Worm (Caenorhabditis elegans) whole organism, late embryonic: Measurements from ENCODE around the gene dur-1.
A peak's percentile ranks its signal among the peaks of the same experiment; 100 is the strongest.

Experiments
- K02D7.2 ChIP-seq: sonication (generic microtip); optimal IDR thresholded peaks from 2 replicates; lab custom pipeline; 2017; ENCODE audit warnings: mild to moderate bottlenecking, missing genetic modification characterization, missing compliant biosample characterization
- Y22D7AL.16 ChIP-seq: sonication (generic microtip); optimal IDR thresholded peaks from 2 replicates; lab custom pipeline; 2016; ENCODE audit warnings: missing genetic modification characterization, missing compliant biosample characterization
- ahr-1 ChIP-seq: sonication (generic microtip); optimal IDR thresholded peaks from 2 replicates; lab custom pipeline; 2016; ENCODE audit warnings: missing genetic modification characterization, missing compliant biosample characterization
- ama-1 ChIP-seq: fragments of 150-350 bp; optimal IDR thresholded peaks from 2 replicates; lab custom pipeline; 2014
- ceh-18 ChIP-seq: sonication (generic microtip); optimal IDR thresholded peaks from 2 replicates; lab custom pipeline; 2016; ENCODE audit warnings: missing genetic modification characterization, missing compliant biosample characterization
- ceh-19 ChIP-seq: fragments of 200-800 bp; sonication (Bioruptor generic); optimal IDR thresholded peaks from 2 replicates; lab custom pipeline; 2018; ENCODE audit warnings: mild to moderate bottlenecking, missing genetic modification characterization, missing compliant biosample characterization
- ceh-22 ChIP-seq: sonication (generic microtip); optimal IDR thresholded peaks from 2 replicates; lab custom pipeline; 2017; ENCODE audit warnings: missing biosample characterization, missing genetic modification characterization
- ceh-45 ChIP-seq: fragments of 200-800 bp; sonication (Bioruptor generic); IDR thresholded peaks from 2 replicates; pipeline ENCODE4 v1.3.6; 2022; ENCODE audit warnings: missing genetic modification reagents, missing genetic modification characterization, missing compliant biosample characterization
- elt-2 ChIP-seq: sonication (generic microtip); optimal IDR thresholded peaks from 2 replicates; lab custom pipeline; 2016; ENCODE audit warnings: missing genetic modification reagents, missing genetic modification characterization, missing compliant biosample characterization
- elt-4 ChIP-seq: sonication (generic microtip); optimal IDR thresholded peaks from 2 replicates; lab custom pipeline; 2016; ENCODE audit warnings: missing genetic modification characterization, missing compliant biosample characterization
- ets-4 ChIP-seq: sonication (generic microtip); optimal IDR thresholded peaks from 2 replicates; lab custom pipeline; 2016; ENCODE audit warnings: missing genetic modification characterization, missing compliant biosample characterization
- fkh-6 ChIP-seq: sonication (generic microtip); optimal IDR thresholded peaks from 2 replicates; lab custom pipeline; 2016; ENCODE audit warnings: missing genetic modification characterization, missing compliant biosample characterization
- hlh-30 ChIP-seq: sonication (generic microtip); optimal IDR thresholded peaks from 2 replicates; lab custom pipeline; 2017; ENCODE audit warnings: antibody characterized with exemption, missing genetic modification characterization, missing compliant biosample characterization; ENCODE audit not compliant: insufficient read depth
- lim-6 ChIP-seq: sonication (generic microtip); optimal IDR thresholded peaks from 2 replicates; lab custom pipeline; 2016; ENCODE audit warnings: missing genetic modification characterization, missing compliant biosample characterization
- madf-2 ChIP-seq: sonication (generic microtip); optimal IDR thresholded peaks from 2 replicates; lab custom pipeline; 2017; ENCODE audit warnings: missing genetic modification characterization, missing compliant biosample characterization
- nfya-1 ChIP-seq: sonication (generic microtip); optimal IDR thresholded peaks from 2 replicates; lab custom pipeline; 2017; ENCODE audit warnings: missing genetic modification characterization, mild to moderate bottlenecking, missing compliant biosample characterization, antibody characterized with exemption, moderate library complexity
- nhr-11 ChIP-seq: fragments of 150-350 bp; optimal IDR thresholded peaks from 2 replicates; lab custom pipeline; 2014; ENCODE audit warnings: missing biosample characterization, missing genetic modification characterization
- nhr-232 ChIP-seq: sonication (generic microtip); optimal IDR thresholded peaks from 2 replicates; lab custom pipeline; 2016; ENCODE audit warnings: missing genetic modification characterization, missing compliant biosample characterization
- odd-2 ChIP-seq: sonication (generic microtip); optimal IDR thresholded peaks from 2 replicates; lab custom pipeline; 2017; ENCODE audit warnings: antibody characterized with exemption, mild to moderate bottlenecking, missing genetic modification characterization, missing compliant biosample characterization
- pat-9 ChIP-seq: fragments of 200-800 bp; sonication (Bioruptor generic); optimal IDR thresholded peaks from 2 replicates; lab custom pipeline; 2018; ENCODE audit warnings: mild to moderate bottlenecking, missing genetic modification characterization, moderate library complexity, missing compliant biosample characterization
- pax-1 ChIP-seq: fragments of 150-350 bp; optimal IDR thresholded peaks from 2 replicates; lab custom pipeline; 2014; ENCODE audit warnings: missing biosample characterization, missing genetic modification characterization
- pros-1 ChIP-seq: fragments of 150-350 bp; optimal IDR thresholded peaks from 2 replicates; lab custom pipeline; 2014; ENCODE audit warnings: missing biosample characterization, missing genetic modification reagents, missing genetic modification characterization
- ref-2 ChIP-seq: sonication (generic microtip); optimal IDR thresholded peaks from 2 replicates; lab custom pipeline; 2016; ENCODE audit warnings: missing genetic modification characterization, missing compliant biosample characterization
- rnt-1 ChIP-seq: sonication (generic microtip); optimal IDR thresholded peaks from 2 replicates; lab custom pipeline; 2016; ENCODE audit warnings: missing genetic modification characterization, missing compliant biosample characterization
- sox-2 ChIP-seq: fragments of 200-800 bp; sonication (Bioruptor generic); IDR thresholded peaks from 2 replicates; pipeline ENCODE4 v1.3.6; 2022; ENCODE audit warnings: missing genetic modification reagents, missing genetic modification characterization, missing compliant biosample characterization
- sox-4 ChIP-seq: sonication (generic microtip); optimal IDR thresholded peaks from 2 replicates; lab custom pipeline; 2017; ENCODE audit warnings: mild to moderate bottlenecking, missing genetic modification characterization, inconsistent platforms, missing compliant biosample characterization
- tbx-2 ChIP-seq: sonication (generic microtip); optimal IDR thresholded peaks from 2 replicates; lab custom pipeline; 2016; ENCODE audit warnings: missing genetic modification characterization, missing compliant biosample characterization
- ttx-3 ChIP-seq: sonication (generic microtip); optimal IDR thresholded peaks from 2 replicates; lab custom pipeline; 2016; ENCODE audit warnings: missing genetic modification reagents, missing genetic modification characterization, missing compliant biosample characterization
- unc-3 ChIP-seq, 2 experiments: fragments of 200-800 bp in 1 of 2; sonication (Bioruptor generic) in 1 of 2; sonication (generic microtip) in 1 of 2; conservative IDR thresholded peaks in 1 of 2; optimal IDR thresholded peaks in 1 of 2; 2 replicates each; pipeline versions ENCODE4 v1.3.6 to Lab custom; 2016 to 2022; ENCODE audit warnings: missing compliant biosample characterization in 2 of 2, missing genetic modification characterization in 2 of 2, missing genetic modification reagents in 1 of 2
- unc-55 ChIP-seq: sonication (generic microtip); optimal IDR thresholded peaks from 2 replicates; lab custom pipeline; 2017; ENCODE audit warnings: missing biosample characterization, missing genetic modification reagents, missing genetic modification characterization

dur-1 gene

ce11 chrIV:9928180-9928896 is at the start of gene dur-1:
Gene dur-1 (minus strand): TSS chrIV:9928230.
- peak; percentile 53 for TF ChIP-seq ceh-18 (tag; lab: Kevin White, UChicago)
- peak; percentile 4 for TF ChIP-seq nfya-1 (tag; lab: Kevin White, UChicago)
- TF ChIP-seq pat-9 (tag; lab: Kevin White, UChicago) = no peak
- peak; percentile 8 for TF ChIP-seq rnt-1 (tag; lab: Kevin White, UChicago)
- TF ChIP-seq unc-55 (GFP tag; lab: Kevin White, UChicago) = peak; percentile 41
- TF ChIP-seq, all 69 proteins: peak for 4

- TF ChIP-seq Y22D7AL.16 (tag; lab: Kevin White, UChicago) = no peak
Measured at ce11 chrIV:9977602-9978172, 49.7 kb upstream of the dur-1 start, which contains the start of gene dhp-2. Gene dhp-2 (plus strand): TSS chrIV:9978122.

- TF ChIP-seq lim-6 (tag; lab: Kevin White, UChicago) (no peak), ama-1 (lab: Kevin White, UChicago) (no peak), ceh-45 (GFP tag; lab: Robert Waterston, UW) (no peak), nhr-11 (no peak), nhr-232 (tag; lab: Kevin White, UChicago) (no peak), elt-4 (tag; lab: Kevin White, UChicago) (no peak), pax-1 (tag; lab: Kevin White, UChicago) (no peak), sox-4 (no peak), ceh-22 (tag; lab: Kevin White, UChicago) (no peak), ref-2 (tag; lab: Kevin White, UChicago) (no peak), unc-55 (GFP tag; lab: Kevin White, UChicago) (no peak)
Measured at ce11 chrIV:9976284-9976683, 48.3 kb upstream of the dur-1 start, which contains the start of gene C47E12.14. Gene C47E12.14 (minus strand): TSS chrIV:9976384.

ce11 chrIV:9974392-9974791 is 46.4 kb upstream of the dur-1 start, which contains the start of gene C47E12.9:
Gene C47E12.9 (plus strand): TSS chrIV:9974692.
- TF ChIP-seq ceh-19 (GFP tag; lab: Kevin White, UChicago) (no peak), K02D7.2 (tag; lab: Kevin White, UChicago) (no peak), ets-4 (tag; lab: Kevin White, UChicago) (no peak), pros-1 (no peak), ttx-3 (tag; lab: Kevin White, UChicago) (no peak), madf-2 (no peak)
- TF ChIP-seq, all 69 proteins: peak for 0

ce11 chrIV:9972629-9973028 is 44.6 kb upstream of the dur-1 start, which contains the start of the genes C47E12.12 and C47E12.10:
Gene C47E12.12 (minus strand): TSS chrIV:9972729.
Gene C47E12.10 (plus strand): TSS chrIV:9972800.
- no peak for TF ChIP-seq ceh-45 (GFP tag; lab: Robert Waterston, UW)
- no peak for TF ChIP-seq sox-2 (GFP tag; lab: Robert Waterston, UW)
- no peak for TF ChIP-seq tbx-2 (tag; lab: Kevin White, UChicago)
- no peak for TF ChIP-seq fkh-6 (tag; lab: Kevin White, UChicago)
- TF ChIP-seq ahr-1 (tag; lab: Kevin White, UChicago) = no peak
- TF ChIP-seq unc-3 (GFP tag; conservative IDR thresholded peaks at IDR 0.05; lab: Robert Waterston, UW) = no peak
- no peak for TF ChIP-seq unc-3 (tag; optimal IDR thresholded peaks at IDR 0.05; lab: Kevin White, UChicago)
- TF ChIP-seq elt-2 (tag; lab: Kevin White, UChicago) = no peak
- no peak for TF ChIP-seq ama-1 (lab: Kevin White, UChicago)
- TF ChIP-seq pros-1 = no peak
- no peak for TF ChIP-seq ceh-19 (GFP tag; lab: Kevin White, UChicago)
- TF ChIP-seq lim-6 (tag; lab: Kevin White, UChicago) = no peak
- no peak for TF ChIP-seq hlh-30 (tag; lab: Kevin White, UChicago)
- no peak for TF ChIP-seq sox-4
- TF ChIP-seq odd-2 (tag; lab: Kevin White, UChicago) = no peak
- TF ChIP-seq, all 69 proteins: peak for 0
